Worm (Caenorhabditis elegans) whole organism, early embryonic: ENCODE measurements around the gene sri-62.

Experiments
- F13C5.2 ChIP-seq: sonication (generic microtip); optimal IDR thresholded peaks from 2 replicates; lab custom pipeline; 2017; ENCODE audit warnings: mild to moderate bottlenecking, missing genetic modification characterization, inconsistent platforms, missing compliant biosample characterization
- aly-1 ChIP-seq: sonication (generic microtip); optimal IDR thresholded peaks from 2 replicates; lab custom pipeline; 2016; ENCODE audit warnings: missing genetic modification characterization, missing compliant biosample characterization
- ama-1 ChIP-seq: fragments of 150-350 bp; optimal IDR thresholded peaks from 2 replicates; lab custom pipeline; 2014
- ceh-36 ChIP-seq: sonication (generic microtip); optimal IDR thresholded peaks from 2 replicates; lab custom pipeline; 2016; ENCODE audit warnings: missing genetic modification characterization, inconsistent platforms, missing compliant biosample characterization
- ets-7 ChIP-seq: sonication (generic microtip); optimal IDR thresholded peaks from 2 replicates; lab custom pipeline; 2016; ENCODE audit warnings: missing genotype, missing genetic modification characterization, missing compliant biosample characterization
- flt-1 ChIP-seq: fragments of 200-800 bp; sonication (Bioruptor generic); IDR thresholded peaks from 2 replicates; pipeline ENCODE4 v1.3.6; 2022; ENCODE audit warnings: missing genetic modification characterization, missing compliant biosample characterization
- hmbx-1 ChIP-seq: sonication (generic microtip); optimal IDR thresholded peaks from 2 replicates; lab custom pipeline; 2016; ENCODE audit warnings: mild to moderate bottlenecking, missing genetic modification characterization, missing compliant biosample characterization
- hnd-1 ChIP-seq: sonication (generic microtip); optimal IDR thresholded peaks from 2 replicates; lab custom pipeline; 2016; ENCODE audit warnings: missing genetic modification characterization, missing compliant biosample characterization
- pes-1 ChIP-seq: fragments of 200-800 bp; sonication (Bioruptor generic); IDR thresholded peaks from 2 replicates; pipeline ENCODE4 v1.3.6; 2022; ENCODE audit warnings: missing genetic modification reagents, missing genetic modification characterization, missing compliant biosample characterization
- scrt-1 ChIP-seq: fragments of 200-800 bp; sonication (Bioruptor generic); IDR thresholded peaks from 2 replicates; pipeline ENCODE4 v1.3.6; 2022; ENCODE audit warnings: missing genetic modification characterization, missing compliant biosample characterization
- sea-1 ChIP-seq: fragments of 200-800 bp; sonication (Bioruptor generic); conservative IDR thresholded peaks from 2 replicates; pipeline ENCODE4 v1.3.6; 2022; ENCODE audit warnings: missing genetic modification characterization, missing compliant biosample characterization
- tbx-11 ChIP-seq: fragments of 200-800 bp; sonication (Bioruptor generic); IDR thresholded peaks from 2 replicates; pipeline ENCODE4 v1.3.6; 2022; ENCODE audit warnings: missing genetic modification characterization, missing compliant biosample characterization
- tbx-37 ChIP-seq: fragments of 200-800 bp; sonication (Bioruptor generic); conservative IDR thresholded peaks from 2 replicates; pipeline ENCODE4 v1.3.6; 2022; ENCODE audit warnings: missing genetic modification reagents, missing genetic modification characterization, missing compliant biosample characterization

DNA sequence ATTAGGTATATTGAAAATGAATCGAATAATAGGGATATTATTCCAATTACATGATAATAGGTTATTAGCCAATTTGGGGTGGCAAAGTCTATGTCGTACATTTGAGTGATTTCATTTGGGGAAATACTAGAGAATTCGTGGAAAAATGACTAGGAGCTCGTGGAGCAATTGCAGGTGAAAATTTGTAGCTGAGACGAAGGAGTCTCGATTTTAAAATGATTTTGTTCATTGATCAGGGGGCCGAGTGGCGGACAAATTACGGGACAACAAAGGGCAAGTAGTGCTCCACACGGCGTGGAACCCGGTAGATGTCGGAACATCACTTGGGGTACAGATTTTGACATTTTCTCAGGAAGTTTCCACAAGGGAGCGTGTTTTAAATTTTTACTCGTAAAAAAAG lies at the start of gene sri-62:
- no peak for TF ChIP-seq flt-1
- TF ChIP-seq scrt-1 (GFP tag; lab: Robert Waterston, UW) = no peak
- TF ChIP-seq ets-7 (tag; lab: Kevin White, UChicago) = no peak
- TF ChIP-seq pes-1 (GFP tag; lab: Robert Waterston, UW) = no peak
- TF ChIP-seq F13C5.2 (tag; lab: Kevin White, UChicago) = no peak
- no peak for TF ChIP-seq tbx-11
- TF ChIP-seq ama-1 (lab: Kevin White, UChicago) = no peak
- TF ChIP-seq tbx-37 = no peak
- TF ChIP-seq aly-1 (tag; lab: Kevin White, UChicago) = no peak
- TF ChIP-seq hmbx-1 = no peak
- TF ChIP-seq hnd-1 = no peak
- TF ChIP-seq sea-1 (GFP tag; lab: Robert Waterston, UW) = no peak
- TF ChIP-seq ceh-36 (tag; lab: Kevin White, UChicago) = no peak
